Worm (Caenorhabditis elegans): Measurements from ENCODE around the gene rabr-2.

The rabr-2 gene

DNA sequence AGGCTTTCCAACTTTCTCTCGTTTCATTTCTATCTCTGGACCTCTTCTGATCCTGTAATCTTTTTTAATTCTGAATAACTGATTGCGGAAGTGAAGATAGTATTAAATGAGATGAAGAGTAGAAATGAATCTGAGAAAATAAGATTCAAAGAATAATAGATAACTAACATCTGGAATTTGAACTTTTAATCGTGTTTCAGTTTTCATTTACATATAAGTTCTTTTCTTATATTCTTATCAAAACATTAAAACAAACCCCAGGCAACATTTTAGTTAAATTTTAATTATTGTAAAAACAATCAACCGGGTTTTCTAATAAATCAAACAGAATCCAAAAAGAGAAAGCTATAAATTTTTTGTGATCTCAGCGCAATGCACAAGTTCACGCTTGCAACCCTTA, 29.9 kb downstream of the rabr-2 start:
- TF ChIP-seq W03F9.2 (tag; optimal IDR thresholded peaks at IDR 0.05) (no peak), dao-5 (tag; optimal IDR thresholded peaks at IDR 0.05) (no peak), him-1 (tag; optimal IDR thresholded peaks at IDR 0.05) (no peak)

DNA sequence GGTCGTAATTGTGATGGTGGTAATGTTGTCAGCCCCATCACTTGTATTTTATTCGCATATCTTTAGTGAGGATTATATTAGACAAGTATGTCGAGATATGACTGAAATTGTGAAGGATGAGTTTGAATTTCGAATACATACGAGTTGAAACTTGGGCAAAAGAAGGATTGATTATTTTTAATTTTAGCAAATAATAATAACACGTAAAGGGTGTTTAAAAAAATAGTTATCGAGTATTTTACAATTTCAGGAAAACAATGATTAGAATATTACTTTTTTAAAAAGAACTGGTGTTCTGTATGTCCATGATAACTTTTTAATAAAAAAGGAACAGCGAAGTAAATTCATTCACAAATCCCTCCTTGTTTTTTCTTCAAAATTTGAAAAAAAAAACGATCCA, 32.7 kb downstream of the rabr-2 start, which contains the start of gene F11E6.8:
Gene F11E6.8, minus strand, starts transcription at position 101 of the 400 bp plus-strand sequence.
- TF ChIP-seq dao-5 (tag; optimal IDR thresholded peaks at IDR 0.05) (no peak), him-1 (tag; optimal IDR thresholded peaks at IDR 0.05) (no peak), W03F9.2 (tag; optimal IDR thresholded peaks at IDR 0.05) (no peak)

DNA sequence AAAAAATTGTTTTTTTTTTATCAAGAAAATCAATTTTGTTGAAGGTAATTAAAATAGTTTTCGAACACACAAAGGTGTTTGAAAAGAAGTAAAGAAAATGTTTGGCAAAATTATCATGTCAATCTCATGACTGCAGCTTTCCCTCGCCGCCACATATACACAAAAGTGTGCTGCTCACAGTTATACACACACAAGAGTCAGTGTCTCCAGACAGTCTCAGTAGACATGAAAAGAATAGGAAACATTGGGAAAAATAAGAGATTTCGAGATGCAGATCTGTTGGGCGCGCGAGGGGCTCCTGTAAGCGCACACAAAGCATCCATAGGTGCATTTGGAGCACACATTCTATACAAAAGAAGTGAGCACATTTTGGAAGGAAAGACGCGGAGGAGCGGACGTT, 34.8 kb downstream of the rabr-2 start:
- no peak for TF ChIP-seq him-1 (tag; optimal IDR thresholded peaks at IDR 0.05)
- no peak for TF ChIP-seq dao-5 (tag; optimal IDR thresholded peaks at IDR 0.05)
- no peak for TF ChIP-seq W03F9.2 (tag; optimal IDR thresholded peaks at IDR 0.05)

DNA sequence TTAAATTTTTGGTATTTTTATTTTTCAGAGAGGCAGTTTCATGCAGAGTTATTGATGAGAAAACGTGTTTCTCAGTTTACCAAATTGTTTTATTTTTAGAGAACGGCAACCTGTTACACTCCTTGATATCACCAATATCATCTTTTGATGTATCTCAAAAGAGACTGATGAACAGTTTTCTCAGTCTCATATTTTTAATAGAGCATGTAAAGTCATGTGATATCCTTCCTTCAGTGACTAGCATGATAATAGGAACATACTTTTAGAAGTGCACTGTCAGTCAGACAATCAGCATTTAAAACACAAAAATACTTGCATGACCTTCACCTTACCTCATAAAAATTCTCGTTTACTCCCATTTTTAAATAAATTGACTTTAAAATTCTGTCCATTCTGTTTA, 40.6 kb downstream of the rabr-2 start, which contains the start of gene F11E6.11:
Gene F11E6.11, plus strand, starts transcription at position 325 of the 400 bp plus-strand sequence.
- TF ChIP-seq W03F9.2 (tag; optimal IDR thresholded peaks at IDR 0.05) = no peak
- no peak for TF ChIP-seq dao-5 (tag; optimal IDR thresholded peaks at IDR 0.05)
- TF ChIP-seq him-1 (tag; optimal IDR thresholded peaks at IDR 0.05) = no peak

- TF ChIP-seq dao-5 (tag; optimal IDR thresholded peaks at IDR 0.05) (no peak), him-1 (tag; optimal IDR thresholded peaks at IDR 0.05) (no peak), W03F9.2 (tag; optimal IDR thresholded peaks at IDR 0.05) (no peak)
These were observed 41.9 kb downstream of the rabr-2 start for ce11 chrIV:17441260-17441659.

ce11 chrIV:17440417-17440816, 42.7 kb downstream of the rabr-2 start, which contains the start of gene F08A7.1:
Gene F08A7.1, plus strand, starts transcription at chrIV:17440607.
- TF ChIP-seq dao-5 (tag; optimal IDR thresholded peaks at IDR 0.05) (no peak), him-1 (tag; optimal IDR thresholded peaks at IDR 0.05) (no peak), W03F9.2 (tag; optimal IDR thresholded peaks at IDR 0.05) (no peak)

DNA sequence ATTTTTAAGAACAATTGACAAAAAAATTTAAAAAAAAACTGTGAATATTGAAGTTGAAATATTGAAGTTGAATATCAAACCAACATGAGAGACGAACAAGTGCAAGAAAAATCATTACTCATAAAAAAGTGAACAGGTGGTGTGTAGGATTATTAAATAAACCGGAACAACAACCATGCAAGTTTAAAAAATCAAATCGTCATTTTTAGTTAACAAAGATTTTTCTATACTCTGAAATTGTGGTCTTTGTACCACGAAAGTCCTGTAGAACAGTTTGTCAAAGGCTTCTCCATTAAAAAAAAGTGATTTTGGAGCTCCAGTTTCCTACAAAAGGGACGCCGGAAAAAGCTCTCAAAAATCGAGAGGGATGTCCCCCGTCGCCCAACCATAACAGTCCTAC, 43.1 kb downstream of the rabr-2 start, which contains the start of gene C06A12.19:
Gene C06A12.19, minus strand, starts transcription at position 101 of the 400 bp plus-strand sequence.
- TF ChIP-seq W03F9.2 (tag; optimal IDR thresholded peaks at IDR 0.05) (no peak), him-1 (tag; optimal IDR thresholded peaks at IDR 0.05) (no peak), dao-5 (tag; optimal IDR thresholded peaks at IDR 0.05) (no peak)

DNA sequence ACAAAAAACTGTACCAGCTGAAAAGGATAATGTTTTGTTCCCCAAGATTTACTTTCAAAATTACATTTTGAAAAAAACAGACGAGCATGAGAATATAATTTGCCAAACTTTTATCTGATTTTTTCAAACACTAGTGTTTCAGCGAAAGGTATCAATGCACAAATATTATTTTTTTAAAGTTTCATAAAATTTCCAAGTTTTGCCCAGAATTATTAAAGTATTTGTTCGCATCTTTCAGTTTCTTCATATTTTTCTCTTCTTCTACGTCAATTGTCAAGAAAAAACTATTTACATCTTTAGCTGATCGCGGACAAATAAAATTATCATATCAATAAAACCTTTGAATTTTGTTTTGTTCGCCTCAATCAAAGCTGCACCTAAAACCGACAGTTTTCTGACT, 46.1 kb downstream of the rabr-2 start, which contains the start of gene C06A12.8:
Gene C06A12.8, plus strand, starts transcription at position 301 of the 400 bp plus-strand sequence.
- TF ChIP-seq him-1 (tag; optimal IDR thresholded peaks at IDR 0.05) = no peak

- TF ChIP-seq dao-5 (tag; optimal IDR thresholded peaks at IDR 0.05) (no peak), W03F9.2 (tag; optimal IDR thresholded peaks at IDR 0.05) (no peak), him-1 (tag; optimal IDR thresholded peaks at IDR 0.05) (no peak)
These were observed 46.6 kb downstream of the rabr-2 start, which contains the start of gene gcy-27 for ce11 chrIV:17436552-17436951. Gene gcy-27, minus strand, starts transcription at chrIV:17436652.

DNA sequence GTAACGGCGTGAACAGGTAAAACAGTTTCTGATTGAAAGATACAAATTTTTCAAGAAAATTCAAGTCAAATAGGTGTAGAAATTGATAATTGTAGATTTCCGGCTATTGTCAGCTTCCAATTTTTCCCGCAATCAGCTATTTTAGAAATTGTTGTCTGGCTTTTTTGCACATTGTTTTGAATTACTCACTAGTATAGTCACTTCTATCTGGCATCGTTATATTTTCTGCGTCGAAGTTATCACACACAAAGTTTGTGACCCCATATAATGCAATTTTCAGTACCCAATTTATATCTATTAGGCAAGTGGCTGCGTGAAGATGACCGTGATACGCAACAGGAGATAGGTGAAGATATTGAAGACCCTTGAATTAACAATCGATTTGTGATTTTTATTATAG, 47.9 kb downstream of the rabr-2 start:
- no peak for TF ChIP-seq W03F9.2 (tag; optimal IDR thresholded peaks at IDR 0.05)
- no peak for TF ChIP-seq him-1 (tag; optimal IDR thresholded peaks at IDR 0.05)
- TF ChIP-seq dao-5 (tag; optimal IDR thresholded peaks at IDR 0.05) = no peak

DNA sequence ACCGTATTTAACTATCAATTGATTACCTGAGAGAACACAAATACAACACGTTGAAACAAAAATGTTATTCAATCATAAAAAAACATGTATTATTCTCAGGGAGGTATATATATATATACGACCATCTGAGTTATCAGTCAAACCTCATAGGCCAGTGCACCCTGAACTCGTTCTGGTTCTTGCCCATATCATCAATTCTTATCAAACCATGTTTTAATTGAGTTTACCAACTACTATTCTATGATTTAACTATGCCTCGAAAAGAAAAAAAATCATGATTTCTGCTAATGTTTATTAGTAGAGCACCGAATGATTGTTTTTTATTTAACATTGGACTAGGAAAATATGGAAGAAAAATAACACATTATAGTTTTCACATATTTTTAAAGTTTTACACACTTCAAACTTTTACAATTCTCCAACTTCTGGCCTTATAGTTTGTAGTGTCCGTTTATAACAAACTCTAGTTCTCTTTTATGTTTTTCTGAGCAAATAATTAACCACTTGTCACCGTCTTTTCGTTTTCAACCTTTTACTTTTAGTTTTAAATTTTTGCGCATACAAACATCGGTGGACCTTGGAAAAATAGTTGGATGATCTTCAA, 50.8 kb downstream of the rabr-2 start:
- TF ChIP-seq W03F9.2 (tag; optimal IDR thresholded peaks at IDR 0.05) = no peak
- TF ChIP-seq dao-5 (tag; optimal IDR thresholded peaks at IDR 0.05) = no peak
- no peak for TF ChIP-seq him-1 (tag; optimal IDR thresholded peaks at IDR 0.05)

- no peak for TF ChIP-seq him-1 (tag; optimal IDR thresholded peaks at IDR 0.05)
- TF ChIP-seq dao-5 (tag; optimal IDR thresholded peaks at IDR 0.05) = no peak
- TF ChIP-seq W03F9.2 (tag; optimal IDR thresholded peaks at IDR 0.05) = no peak
These were observed 51.8 kb downstream of the rabr-2 start, which contains the start of gene lact-6 for ce11 chrIV:17431287-17431686. Gene lact-6, minus strand, starts transcription at chrIV:17431387.

All from whole organism, L4/young adult.